Worm (Caenorhabditis elegans) whole organism, mixed stage, embryonic: ENCODE measurements around the gene cest-16.

ENCODE experiments used
- M03D4.4 ChIP-seq: sonication (generic microtip); optimal IDR thresholded peaks from 2 replicates; lab custom pipeline; 2017; ENCODE audit warnings: mild to moderate bottlenecking, missing genetic modification characterization, missing compliant biosample characterization
- bed-3 ChIP-seq: fragments of 200-800 bp; sonication (Bioruptor generic); optimal IDR thresholded peaks from 3 replicates; lab custom pipeline; 2018; ENCODE audit warnings: mild to moderate bottlenecking, missing genetic modification characterization, moderate library complexity, missing compliant biosample characterization
- blmp-1 ChIP-seq: fragments of 150-350 bp; optimal IDR thresholded peaks from 2 replicates; lab custom pipeline; 2014; ENCODE audit warnings: missing biosample characterization, missing genetic modification characterization
- ceh-39 ChIP-seq: fragments of 150-350 bp; optimal IDR thresholded peaks from 2 replicates; lab custom pipeline; 2014; ENCODE audit warnings: missing biosample characterization, missing genetic modification characterization
- ceh-43 ChIP-seq: fragments of 200-800 bp; sonication (Bioruptor generic); optimal IDR thresholded peaks from 2 replicates; lab custom pipeline; 2018; ENCODE audit warnings: mild to moderate bottlenecking, missing genetic modification characterization, moderate library complexity, missing compliant biosample characterization
- ceh-83 ChIP-seq: fragments of 200-800 bp; sonication (Bioruptor generic); optimal IDR thresholded peaks from 2 replicates; lab custom pipeline; 2018; ENCODE audit warnings: mild to moderate bottlenecking, missing genetic modification characterization, missing compliant biosample characterization
- ces-1 ChIP-seq: fragments of 150-350 bp; optimal IDR thresholded peaks from 2 replicates; lab custom pipeline; 2014; ENCODE audit warnings: missing biosample characterization, missing genetic modification reagents, missing genetic modification characterization
- cnd-1 ChIP-seq: fragments of 200-800 bp; sonication (Bioruptor generic); optimal IDR thresholded peaks from 2 replicates; lab custom pipeline; 2018; ENCODE audit warnings: mild to moderate bottlenecking, missing genetic modification characterization, missing compliant biosample characterization
- drap-1 ChIP-seq: fragments of 200-800 bp; sonication (Bioruptor generic); optimal IDR thresholded peaks from 3 replicates; lab custom pipeline; 2018; ENCODE audit warnings: mild to moderate bottlenecking, missing genetic modification characterization, missing compliant biosample characterization
- elt-1 ChIP-seq: sonication (generic microtip); optimal IDR thresholded peaks from 2 replicates; lab custom pipeline; 2017; ENCODE audit warnings: missing genetic modification characterization, mild to moderate bottlenecking, missing compliant biosample characterization, antibody characterized with exemption, moderate library complexity, borderline replicate concordance; ENCODE audit not compliant: insufficient read depth
- elt-3 ChIP-seq: fragments of 150-350 bp; optimal IDR thresholded peaks from 2 replicates; lab custom pipeline; 2014; ENCODE audit warnings: missing biosample characterization, missing genetic modification characterization
- flh-1 ChIP-seq: fragments of 200-800 bp; sonication (Bioruptor generic); optimal IDR thresholded peaks from 2 replicates; lab custom pipeline; 2018; ENCODE audit warnings: mild to moderate bottlenecking, missing genetic modification characterization, moderate library complexity, missing compliant biosample characterization
- ham-2 ChIP-seq: fragments of 200-800 bp; sonication (Bioruptor generic); optimal IDR thresholded peaks from 2 replicates; lab custom pipeline; 2018; ENCODE audit warnings: mild to moderate bottlenecking, missing genetic modification characterization, missing compliant biosample characterization
- hlh-1 ChIP-seq: fragments of 150-350 bp; optimal IDR thresholded peaks from 2 replicates; lab custom pipeline; 2014; ENCODE audit warnings: missing biosample characterization, missing genetic modification reagents, missing genetic modification characterization
- lin-13 ChIP-seq: fragments of 150-350 bp; optimal IDR thresholded peaks from 2 replicates; lab custom pipeline; 2014; ENCODE audit warnings: missing biosample characterization, missing genetic modification characterization
- lin-32 ChIP-seq: fragments of 200-800 bp; sonication (Bioruptor generic); optimal IDR thresholded peaks from 2 replicates; lab custom pipeline; 2018; ENCODE audit warnings: mild to moderate bottlenecking, missing genetic modification characterization, missing compliant biosample characterization
- lsy-2 ChIP-seq: fragments of 150-350 bp; optimal IDR thresholded peaks from 2 replicates; lab custom pipeline; 2014; ENCODE audit warnings: missing biosample characterization, missing genetic modification characterization
- mab-5 ChIP-seq: fragments of 150-350 bp; optimal IDR thresholded peaks from 2 replicates; lab custom pipeline; 2014; ENCODE audit warnings: missing biosample characterization, missing genetic modification characterization
- mep-1 ChIP-seq: fragments of 150-350 bp; optimal IDR thresholded peaks from 2 replicates; lab custom pipeline; 2017; ENCODE audit warnings: missing biosample characterization, missing genetic modification reagents, missing genetic modification characterization, inconsistent platforms
- mls-2 ChIP-seq: sonication (generic microtip); optimal IDR thresholded peaks from 2 replicates; lab custom pipeline; 2016; ENCODE audit warnings: mild to moderate bottlenecking, missing genetic modification characterization, moderate library complexity, missing compliant biosample characterization
- nhr-12 ChIP-seq: fragments of 150-350 bp; optimal IDR thresholded peaks from 2 replicates; lab custom pipeline; 2014; ENCODE audit warnings: missing biosample characterization, missing genetic modification characterization
- nhr-2 ChIP-seq: fragments of 150-350 bp; optimal IDR thresholded peaks from 2 replicates; lab custom pipeline; 2014; ENCODE audit warnings: missing biosample characterization, missing genetic modification characterization
- nhr-237 ChIP-seq: fragments of 150-350 bp; optimal IDR thresholded peaks from 2 replicates; lab custom pipeline; 2014; ENCODE audit warnings: missing biosample characterization, missing genetic modification characterization
- nhr-28 ChIP-seq: fragments of 150-350 bp; optimal IDR thresholded peaks from 2 replicates; lab custom pipeline; 2014; ENCODE audit warnings: missing biosample characterization, missing genetic modification characterization
- nhr-76 ChIP-seq: sonication (generic microtip); optimal IDR thresholded peaks from 2 replicates; lab custom pipeline; 2017; ENCODE audit warnings: missing biosample characterization, missing genetic modification characterization
- pha-4 ChIP-seq: fragments of 150-350 bp; optimal IDR thresholded peaks from 2 replicates; lab custom pipeline; 2018; ENCODE audit warnings: missing biosample characterization, missing genetic modification reagents, missing genetic modification characterization
- sem-2 ChIP-seq: fragments of 200-800 bp; sonication (Bioruptor generic); optimal IDR thresholded peaks from 2 replicates; lab custom pipeline; 2018; ENCODE audit warnings: mild to moderate bottlenecking, missing genetic modification characterization, missing compliant biosample characterization
- snpc-4 ChIP-seq: fragments of 150-350 bp; optimal IDR thresholded peaks from 2 replicates; lab custom pipeline; 2014; ENCODE audit warnings: missing biosample characterization, missing genetic modification characterization
- sptf-1 ChIP-seq: sonication (generic microtip); optimal IDR thresholded peaks from 2 replicates; lab custom pipeline; 2017; ENCODE audit warnings: mild to moderate bottlenecking, missing genetic modification characterization, moderate library complexity, missing compliant biosample characterization
- tbx-8 ChIP-seq: fragments of 200-800 bp; sonication (Bioruptor generic); optimal IDR thresholded peaks from 2 replicates; lab custom pipeline; 2018; ENCODE audit warnings: mild to moderate bottlenecking, missing genetic modification characterization, moderate library complexity, missing compliant biosample characterization
- unc-120 ChIP-seq: sonication (generic microtip); optimal IDR thresholded peaks from 2 replicates; lab custom pipeline; 2017; ENCODE audit warnings: missing genetic modification characterization, missing compliant biosample characterization; ENCODE audit not compliant: poor library complexity, severe bottlenecking
- unc-39 ChIP-seq: fragments of 150-350 bp; optimal IDR thresholded peaks from 2 replicates; lab custom pipeline; 2014; ENCODE audit warnings: missing biosample characterization, missing genetic modification characterization
- unc-62 ChIP-seq: fragments of 150-350 bp; optimal IDR thresholded peaks from 2 replicates; lab custom pipeline; 2014; ENCODE audit warnings: missing biosample characterization, missing genetic modification reagents, missing genetic modification characterization
- zip-8 ChIP-seq: fragments of 150-350 bp; optimal IDR thresholded peaks from 2 replicates; lab custom pipeline; 2014; ENCODE audit warnings: missing biosample characterization, missing genetic modification characterization
- ztf-11 ChIP-seq: fragments of 150-350 bp; optimal IDR thresholded peaks from 2 replicates; lab custom pipeline; 2014; ENCODE audit warnings: missing biosample characterization, missing genetic modification characterization

cest-16 gene

ce11 chrX:6258409-6258808 lies 41.3 kb upstream of the cest-16 start:
- no peak for TF ChIP-seq bed-3 (GFP tag; lab: Kevin White, UChicago)
- peak; percentile 67 for TF ChIP-seq cnd-1
- TF ChIP-seq blmp-1 (tag; lab: Kevin White, UChicago) = no peak
- TF ChIP-seq pha-4 (tag; lab: Kevin White, UChicago) = no peak
- peak; percentile 62 for TF ChIP-seq ceh-43 (GFP tag; lab: Kevin White, UChicago)
- TF ChIP-seq nhr-12 (tag; lab: Kevin White, UChicago) = no peak
- TF ChIP-seq sptf-1 (tag; lab: Kevin White, UChicago) = peak; percentile 12
- peak; percentile 53 for TF ChIP-seq ces-1 (GFP tag; lab: Kevin White, UChicago)
- no peak for TF ChIP-seq ceh-83 (GFP tag; lab: Kevin White, UChicago)
- no peak for TF ChIP-seq flh-1 (GFP tag; lab: Kevin White, UChicago)
- TF ChIP-seq lin-32 (GFP tag; lab: Kevin White, UChicago) = peak; percentile 61
- no peak for TF ChIP-seq nhr-237
- no peak for TF ChIP-seq lsy-2 (tag; lab: Kevin White, UChicago)
- TF ChIP-seq unc-120 (tag; lab: Kevin White, UChicago) = no peak
- TF ChIP-seq nhr-2 (tag; lab: Kevin White, UChicago) = peak; percentile 42
- no peak for TF ChIP-seq unc-39 (tag; lab: Kevin White, UChicago)

DNA sequence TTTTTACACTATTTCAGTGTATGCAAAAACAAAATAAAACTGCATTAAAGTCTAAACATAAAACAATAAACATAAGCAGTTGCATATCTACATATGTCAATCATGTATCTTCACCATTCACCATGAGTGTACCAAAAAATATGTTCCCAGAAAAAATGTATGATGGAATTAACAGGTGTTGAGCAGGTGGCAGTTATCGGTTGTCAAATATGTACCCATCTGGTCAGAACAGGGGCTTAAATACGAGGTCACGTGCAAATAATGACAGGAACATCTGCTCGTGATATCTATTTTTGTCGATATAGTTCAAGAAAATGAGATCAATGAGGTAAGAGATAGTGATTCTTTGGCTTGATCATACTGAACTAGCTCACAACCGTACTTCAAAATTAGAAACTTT lies 40.7 kb upstream of the cest-16 start:
- no peak for TF ChIP-seq ham-2 (GFP tag; lab: Kevin White, UChicago)
- no peak for TF ChIP-seq nhr-237
- peak; percentile 93 for TF ChIP-seq cnd-1
- peak; percentile 99 for TF ChIP-seq lin-32 (GFP tag; lab: Kevin White, UChicago)
- peak; percentile 87 for TF ChIP-seq nhr-2 (tag; lab: Kevin White, UChicago)
- TF ChIP-seq mls-2 (tag; lab: Kevin White, UChicago) = no peak
- peak; percentile 57 for TF ChIP-seq unc-62 (GFP tag; lab: Kevin White, UChicago)
- TF ChIP-seq M03D4.4 (tag; lab: Kevin White, UChicago) = no peak
- no peak for TF ChIP-seq unc-120 (tag; lab: Kevin White, UChicago)
- no peak for TF ChIP-seq drap-1 (GFP tag; lab: Kevin White, UChicago)
- no peak for TF ChIP-seq elt-3
- TF ChIP-seq bed-3 (GFP tag; lab: Kevin White, UChicago) = no peak
- peak; percentile 23 for TF ChIP-seq ceh-39
- TF ChIP-seq snpc-4 (tag; lab: Kevin White, UChicago) = no peak
- TF ChIP-seq ceh-43 (GFP tag; lab: Kevin White, UChicago) = no peak
- TF ChIP-seq hlh-1 = peak; percentile 55
- TF ChIP-seq, all 35 proteins: peak for 6

- no peak for TF ChIP-seq blmp-1 (tag; lab: Kevin White, UChicago)
- TF ChIP-seq nhr-12 (tag; lab: Kevin White, UChicago) = no peak
- TF ChIP-seq elt-3 = no peak
- TF ChIP-seq ceh-83 (GFP tag; lab: Kevin White, UChicago) = no peak
- TF ChIP-seq pha-4 (tag; lab: Kevin White, UChicago) = no peak
- TF ChIP-seq mep-1 (tag; lab: Kevin White, UChicago) = peak; percentile 12
- TF ChIP-seq nhr-76 (tag; lab: Kevin White, UChicago) = no peak
- no peak for TF ChIP-seq sem-2 (GFP tag; lab: Kevin White, UChicago)
- peak; percentile 69 for TF ChIP-seq unc-120 (tag; lab: Kevin White, UChicago)
- TF ChIP-seq lsy-2 (tag; lab: Kevin White, UChicago) = no peak
- no peak for TF ChIP-seq bed-3 (GFP tag; lab: Kevin White, UChicago)
- no peak for TF ChIP-seq zip-8
- peak; percentile 75 for TF ChIP-seq mls-2 (tag; lab: Kevin White, UChicago)
- no peak for TF ChIP-seq tbx-8 (GFP tag; lab: Kevin White, UChicago)
- TF ChIP-seq unc-39 (tag; lab: Kevin White, UChicago) = no peak
- no peak for TF ChIP-seq elt-1 (tag; lab: Kevin White, UChicago)
- TF ChIP-seq ztf-11 (tag; lab: Kevin White, UChicago) = peak; percentile 2
- no peak for TF ChIP-seq mab-5 (tag; lab: Kevin White, UChicago)
- TF ChIP-seq ceh-43 (GFP tag; lab: Kevin White, UChicago) = no peak
- no peak for TF ChIP-seq sptf-1 (tag; lab: Kevin White, UChicago)
- no peak for TF ChIP-seq nhr-237
- TF ChIP-seq nhr-2 (tag; lab: Kevin White, UChicago) = peak; percentile 91
- TF ChIP-seq flh-1 (GFP tag; lab: Kevin White, UChicago) = no peak
- TF ChIP-seq lin-32 (GFP tag; lab: Kevin White, UChicago) = no peak
- no peak for TF ChIP-seq drap-1 (GFP tag; lab: Kevin White, UChicago)
- no peak for TF ChIP-seq snpc-4 (tag; lab: Kevin White, UChicago)
- TF ChIP-seq ces-1 (GFP tag; lab: Kevin White, UChicago) = peak; percentile 57
- TF ChIP-seq unc-62 (GFP tag; lab: Kevin White, UChicago) = no peak
- peak; percentile 71 for TF ChIP-seq ceh-39
- TF ChIP-seq hlh-1 = peak; percentile 53
- peak; percentile 10 for TF ChIP-seq lin-13
- TF ChIP-seq M03D4.4 (tag; lab: Kevin White, UChicago) = no peak
- no peak for TF ChIP-seq nhr-28
- TF ChIP-seq cnd-1 = peak; percentile 52
- peak; percentile 20 for TF ChIP-seq ham-2 (GFP tag; lab: Kevin White, UChicago)
These were observed 36.5 kb upstream of the cest-16 start, which contains the start of gene W05H9.4 for ce11 chrX:6263194-6263698. W05H9.4 (plus strand) TSS chrX:6263648.
